Fruit fly (Drosophila melanogaster) whole organism, prepupa: Measurements from ENCODE around the gene Rab11.
A peak's percentile ranks its signal among the peaks of the same experiment; 100 is the strongest.

Experiments
- CG31627 ChIP-seq: fragments of 200-800 bp; sonication (Bioruptor generic); optimal IDR thresholded peaks from 3 replicates; lab custom pipeline; 2016; ENCODE audit warnings: missing biosample characterization, missing genetic modification characterization
- CG6854 ChIP-seq: fragments of 200-800 bp; sonication (Bioruptor generic); optimal IDR thresholded peaks from 2 replicates; lab custom pipeline; 2017; ENCODE audit warnings: missing biosample characterization, mild to moderate bottlenecking, missing genetic modification characterization
- Sox14 ChIP-seq: fragments of 200-800 bp; sonication (Bioruptor generic); optimal IDR thresholded peaks from 3 replicates; lab custom pipeline; 2016; ENCODE audit warnings: missing biosample characterization, missing genetic modification characterization
- fkh ChIP-seq: fragments of 200-800 bp; sonication (Bioruptor generic); optimal IDR thresholded peaks from 3 replicates; lab custom pipeline; 2017; ENCODE audit warnings: missing biosample characterization, mild to moderate bottlenecking, missing genetic modification characterization, moderate library complexity
- spab ChIP-seq: fragments of 200-800 bp; sonication (Bioruptor generic); optimal IDR thresholded peaks from 2 replicates; lab custom pipeline; 2017; ENCODE audit warnings: missing biosample characterization, mild to moderate bottlenecking, missing genetic modification characterization, missing genetic modification reagents

- TF ChIP-seq Sox14 (GFP tag; lab: Kevin White, UChicago) (no peak), CG6854 (no peak), CG31627 (GFP tag; lab: Kevin White, UChicago) (no peak), fkh (GFP tag; lab: Kevin White, UChicago) (peak; percentile 67), spab (GFP tag; lab: Kevin White, UChicago) (no peak)
Observed at dm6 chr3R:21161620-21162029, 50.4 kb downstream of the Rab11 start.
